Worm (Caenorhabditis elegans) whole organism, L4 larva: ENCODE data around the gene Y55D5A.1.

ENCODE experiments used
- F26F4.8 ChIP-seq: fragments of 200-800 bp; sonication (Bioruptor generic); conservative IDR thresholded peaks from 2 replicates; pipeline ENCODE4 v1.3.6; 2022; ENCODE audit warnings: missing genetic modification characterization, missing compliant biosample characterization
- F49E8.2 ChIP-seq: sonication (generic microtip); optimal IDR thresholded peaks from 2 replicates; lab custom pipeline; 2016; ENCODE audit warnings: missing compliant biosample characterization, mild to moderate bottlenecking, missing genetic modification characterization, borderline replicate concordance
- Y48G9A.11 ChIP-seq: fragments of 200-800 bp; sonication (Bioruptor generic); IDR thresholded peaks from 2 replicates; pipeline ENCODE4 v1.3.6; 2022; ENCODE audit warnings: missing genetic modification reagents, missing genetic modification characterization, missing compliant biosample characterization
- Y75B8A.6 ChIP-seq: fragments of 200-800 bp; sonication (Bioruptor generic); IDR thresholded peaks from 2 replicates; pipeline ENCODE4 v1.3.6; 2022; ENCODE audit warnings: missing genetic modification reagents, missing genetic modification characterization, missing compliant biosample characterization
- ZK337.2 ChIP-seq: fragments of 200-800 bp; sonication (Bioruptor generic); IDR thresholded peaks from 2 replicates; pipeline ENCODE4 v1.3.6; 2022; ENCODE audit warnings: missing genetic modification reagents, missing genetic modification characterization, missing compliant biosample characterization
- aha-1 ChIP-seq: fragments of 150-350 bp; peaks from one replicate; lab custom pipeline; 2014; ENCODE audit warnings: missing biosample characterization, missing genetic modification characterization
- ceh-20 ChIP-seq: fragments of 200-800 bp; sonication (Bioruptor generic); IDR thresholded peaks from 2 replicates; pipeline ENCODE4 v1.3.6; 2022; ENCODE audit warnings: missing genetic modification reagents, missing genetic modification characterization, missing compliant biosample characterization
- ceh-28 ChIP-seq: fragments of 150-350 bp; optimal IDR thresholded peaks from 2 replicates; lab custom pipeline; 2014; ENCODE audit warnings: missing biosample characterization, missing genetic modification reagents, missing genetic modification characterization
- ceh-62 ChIP-seq: sonication (generic microtip); optimal IDR thresholded peaks from 2 replicates; lab custom pipeline; 2017; ENCODE audit warnings: missing biosample characterization, missing genetic modification characterization
- cey-2 ChIP-seq: sonication (generic microtip); optimal IDR thresholded peaks from 3 replicates; lab custom pipeline; 2017; ENCODE audit warnings: missing genetic modification characterization, mild to moderate bottlenecking, missing compliant biosample characterization, antibody characterized with exemption, borderline replicate concordance; ENCODE audit not compliant: insufficient read depth
- daf-16 ChIP-seq, 3 experiments: sonication (generic microtip); optimal IDR thresholded peaks; 2 replicates each; lab custom pipeline; 2016 to 2017; ENCODE audit warnings: missing genetic modification characterization in 3 of 3, missing genetic modification reagents in 3 of 3, mild to moderate bottlenecking in 2 of 3, missing compliant biosample characterization in 2 of 3, missing biosample characterization in 1 of 3, moderate library complexity in 1 of 3
- dpl-1 ChIP-seq: fragments of 150-350 bp; optimal IDR thresholded peaks from 2 replicates; lab custom pipeline; 2014; ENCODE audit warnings: missing biosample characterization, missing genetic modification reagents, missing genetic modification characterization
- dve-1 ChIP-seq: sonication (generic microtip); optimal IDR thresholded peaks from 2 replicates; lab custom pipeline; 2017; ENCODE audit warnings: antibody characterized with exemption, mild to moderate bottlenecking, missing genetic modification characterization, missing compliant biosample characterization; ENCODE audit not compliant: insufficient read depth
- fkh-10 ChIP-seq: fragments of 150-350 bp; optimal IDR thresholded peaks from 2 replicates; lab custom pipeline; 2014; ENCODE audit warnings: missing biosample characterization, missing genetic modification reagents, missing genetic modification characterization
- gei-8 ChIP-seq: fragments of 200-800 bp; sonication (Bioruptor generic); optimal IDR thresholded peaks from 2 replicates; lab custom pipeline; 2018; ENCODE audit warnings: mild to moderate bottlenecking, missing genetic modification characterization, missing compliant biosample characterization
- hlh-11 ChIP-seq: fragments of 200-800 bp; sonication (Bioruptor generic); optimal IDR thresholded peaks from 2 replicates; lab custom pipeline; 2018; ENCODE audit warnings: mild to moderate bottlenecking, missing genetic modification characterization, missing compliant biosample characterization
- hlh-30 ChIP-seq: sonication (generic microtip); optimal IDR thresholded peaks from 2 replicates; lab custom pipeline; 2017; ENCODE audit warnings: antibody characterized with exemption, mild to moderate bottlenecking, missing genetic modification characterization, missing compliant biosample characterization; ENCODE audit not compliant: insufficient read depth
- hmg-1.1 ChIP-seq: fragments of 200-800 bp; sonication (Bioruptor generic); IDR thresholded peaks from 2 replicates; pipeline ENCODE4 v1.3.6; 2022; ENCODE audit warnings: missing genetic modification reagents, missing genetic modification characterization, missing compliant biosample characterization
- lim-7 ChIP-seq: fragments of 200-800 bp; sonication (Bioruptor generic); IDR thresholded peaks from 2 replicates; pipeline ENCODE4 v1.3.6; 2022; ENCODE audit warnings: missing genetic modification characterization, missing compliant biosample characterization
- lin-1 ChIP-seq: fragments of 200-800 bp; sonication (Bioruptor generic); IDR thresholded peaks from 2 replicates; pipeline ENCODE4 v1.3.6; 2022; ENCODE audit warnings: missing genetic modification reagents, missing genetic modification characterization, missing compliant biosample characterization
- madf-5 ChIP-seq, 2 experiments: fragments of 200-800 bp; sonication (Bioruptor generic); IDR thresholded peaks; 2 replicates each; pipeline ENCODE4 v1.3.6; 2022; ENCODE audit warnings: missing compliant biosample characterization in 2 of 2, missing genetic modification characterization in 2 of 2
- madf-9 ChIP-seq: fragments of 200-800 bp; sonication (Bioruptor generic); conservative IDR thresholded peaks from 2 replicates; pipeline ENCODE4 v1.3.6; 2022; ENCODE audit warnings: missing genetic modification reagents, missing genetic modification characterization, missing compliant biosample characterization
- mep-1 ChIP-seq: fragments of 150-350 bp; sonication (generic microtip); optimal IDR thresholded peaks from 3 replicates; lab custom pipeline; 2014; ENCODE audit warnings: missing biosample characterization, missing genetic modification characterization
- mxl-2 ChIP-seq: fragments of 200-800 bp; sonication (Bioruptor generic); conservative IDR thresholded peaks from 2 replicates; pipeline ENCODE4 v1.3.6; 2022; ENCODE audit warnings: missing genetic modification reagents, missing genetic modification characterization, missing compliant biosample characterization
- mxl-3 ChIP-seq: fragments of 200-800 bp; sonication (Bioruptor generic); optimal IDR thresholded peaks from 2 replicates; lab custom pipeline; 2018; ENCODE audit warnings: mild to moderate bottlenecking, missing genetic modification characterization, missing compliant biosample characterization
- nhr-10 ChIP-seq: fragments of 150-350 bp; optimal IDR thresholded peaks from 2 replicates; lab custom pipeline; 2014; ENCODE audit warnings: missing biosample characterization, missing genetic modification characterization
- nhr-111 ChIP-seq: fragments of 200-800 bp; sonication (Bioruptor generic); optimal IDR thresholded peaks from 2 replicates; lab custom pipeline; 2018; ENCODE audit warnings: mild to moderate bottlenecking, missing genetic modification characterization, missing compliant biosample characterization
- nhr-28 ChIP-seq: fragments of 150-350 bp; optimal IDR thresholded peaks from 2 replicates; lab custom pipeline; 2014; ENCODE audit warnings: missing biosample characterization, missing genetic modification characterization
- nhr-42 ChIP-seq: fragments of 200-800 bp; sonication (Bioruptor generic); IDR thresholded peaks from 2 replicates; pipeline ENCODE4 v1.3.6; 2022; ENCODE audit warnings: missing genetic modification characterization, missing compliant biosample characterization
- nhr-48 ChIP-seq: sonication (generic microtip); optimal IDR thresholded peaks from 2 replicates; lab custom pipeline; 2016; ENCODE audit warnings: mild to moderate bottlenecking, missing genetic modification characterization, missing compliant biosample characterization
- nhr-77 ChIP-seq: fragments of 150-350 bp; optimal IDR thresholded peaks from 2 replicates; lab custom pipeline; 2014; ENCODE audit warnings: missing biosample characterization, missing genetic modification characterization
- pqm-1 ChIP-seq: sonication (generic microtip); optimal IDR thresholded peaks from 2 replicates; lab custom pipeline; 2017; ENCODE audit warnings: missing biosample characterization, missing genetic modification characterization
- spr-1 ChIP-seq: sonication (generic microtip); optimal IDR thresholded peaks from 2 replicates; lab custom pipeline; 2016; ENCODE audit warnings: mild to moderate bottlenecking, missing genetic modification characterization, missing compliant biosample characterization
- spr-3 ChIP-seq: fragments of 200-800 bp; sonication (Bioruptor generic); optimal IDR thresholded peaks from 2 replicates; lab custom pipeline; 2018; ENCODE audit warnings: mild to moderate bottlenecking, missing genetic modification characterization, missing compliant biosample characterization
- unc-39 ChIP-seq: sonication (generic microtip); optimal IDR thresholded peaks from 2 replicates; lab custom pipeline; 2017; ENCODE audit warnings: missing biosample characterization, missing genetic modification characterization
- zfp-3 ChIP-seq: fragments of 200-800 bp; sonication (Bioruptor generic); conservative IDR thresholded peaks from 2 replicates; pipeline ENCODE4 v1.3.6; 2022; ENCODE audit warnings: missing genetic modification reagents, missing genetic modification characterization, missing compliant biosample characterization

The Y55D5A.1 gene

DNA sequence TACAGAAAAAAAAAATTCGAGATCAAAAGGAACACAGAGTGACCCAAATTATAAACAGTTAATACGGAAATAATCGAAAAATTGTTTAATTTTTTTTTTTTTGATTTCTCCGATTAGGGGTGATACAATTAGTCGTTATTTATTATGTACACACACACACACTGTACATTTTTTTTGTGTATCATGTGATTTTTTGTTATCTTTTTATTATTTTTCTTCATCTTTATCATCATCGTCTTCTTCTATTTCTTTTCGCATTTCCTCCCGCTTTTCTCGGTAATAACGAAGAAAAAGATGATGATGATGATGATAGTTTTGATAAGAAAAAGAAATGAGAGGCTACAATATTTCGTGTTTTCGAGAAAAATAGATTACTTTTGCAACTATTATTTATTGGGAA is 47.6 kb downstream of the Y55D5A.1 start:
- TF ChIP-seq mxl-2 (GFP tag; lab: Robert Waterston, UW) = no peak
- TF ChIP-seq ceh-20 (GFP tag; lab: Robert Waterston, UW) = no peak
- no peak for TF ChIP-seq Y75B8A.6
- TF ChIP-seq cey-2 = peak; percentile 3
- no peak for TF ChIP-seq gei-8
- peak; percentile 81 for TF ChIP-seq nhr-28
- TF ChIP-seq hmg-1.1 (GFP tag; lab: Robert Waterston, UW) = no peak
- no peak for TF ChIP-seq nhr-42 (GFP tag; lab: Robert Waterston, UW)
- no peak for TF ChIP-seq lin-1 (GFP tag; lab: Robert Waterston, UW)
- peak; percentile 7 for TF ChIP-seq mep-1 (tag; lab: Kevin White, UChicago)
- no peak for TF ChIP-seq nhr-48 (tag; lab: Kevin White, UChicago)
- TF ChIP-seq hlh-30 (tag; lab: Kevin White, UChicago) = peak; percentile 45
- no peak for TF ChIP-seq aha-1 (tag; lab: Kevin White, UChicago)
- TF ChIP-seq dve-1 (tag; lab: Kevin White, UChicago) = peak; percentile 24
- no peak for TF ChIP-seq pqm-1 (tag; lab: Kevin White, UChicago)
- no peak for TF ChIP-seq Y48G9A.11
- TF ChIP-seq F49E8.2 (tag; lab: Kevin White, UChicago) = no peak
- TF ChIP-seq spr-3 = no peak
- TF ChIP-seq dpl-1 = no peak
- peak; percentile 11 for TF ChIP-seq hlh-11 (tag; lab: Kevin White, UChicago)
- no peak for TF ChIP-seq unc-39 (tag; lab: Kevin White, UChicago)
- TF ChIP-seq fkh-10 = no peak

ce11 chrIII:3031017-3031756 is 49.0 kb downstream of the Y55D5A.1 start:
- TF ChIP-seq nhr-28 (peak; percentile 8), ZK337.2 (GFP tag; lab: Robert Waterston, UW) (no peak), daf-16 (GFP tag; optimal IDR thresholded peaks at IDR 0.05; lab: Kevin White, UChicago) (peak in 1 of 2 experiments; percentile 74), daf-16 (tag; optimal IDR thresholded peaks at IDR 0.05; lab: Kevin White, UChicago) (no peak), aha-1 (tag; lab: Kevin White, UChicago) (peak; percentile 58), spr-1 (tag; lab: Kevin White, UChicago) (no peak)

DNA sequence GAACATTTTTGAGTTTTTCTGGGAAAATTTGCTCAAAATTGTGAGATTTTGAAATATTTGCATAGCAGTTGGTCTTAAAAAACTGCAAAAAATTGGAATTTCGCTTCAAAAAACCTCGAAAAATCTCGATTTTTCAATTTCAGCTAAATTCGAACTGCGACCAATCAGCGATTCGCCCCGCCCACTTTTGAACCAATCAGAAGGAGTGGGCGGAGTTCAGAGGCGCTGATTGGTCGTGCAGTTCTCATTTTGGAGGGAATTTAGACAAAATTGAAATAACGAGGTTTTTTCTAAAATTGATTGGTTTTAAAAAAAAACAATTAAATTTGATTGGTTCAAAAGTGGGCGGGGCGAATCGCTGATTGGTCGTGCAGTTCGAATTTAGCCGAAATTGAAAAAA is 51.3 kb downstream of the Y55D5A.1 start:
- TF ChIP-seq ceh-28 (tag; lab: Kevin White, UChicago) (no peak), hlh-11 (tag; lab: Kevin White, UChicago) (no peak), ceh-62 (tag; lab: Kevin White, UChicago) (no peak), madf-5 (GFP tag; IDR thresholded peaks at IDR 0.05; lab: Robert Waterston, UW) (no peak), F26F4.8 (no peak), mep-1 (tag; lab: Kevin White, UChicago) (no peak), hmg-1.1 (GFP tag; lab: Robert Waterston, UW) (no peak), nhr-77 (no peak), dpl-1 (no peak), nhr-111 (GFP tag; lab: Kevin White, UChicago) (no peak), zfp-3 (GFP tag; lab: Robert Waterston, UW) (no peak), nhr-10 (tag; lab: Kevin White, UChicago) (no peak), mxl-3 (GFP tag; lab: Kevin White, UChicago) (no peak), lim-7 (no peak), madf-9 (GFP tag; lab: Robert Waterston, UW) (no peak)
